Worm (Caenorhabditis elegans) whole organism, L4 larva: Measurements from ENCODE around the gene F41C6.4.

ENCODE experiments used
- Y5F2A.4 ChIP-seq: fragments of 200-800 bp; sonication (Bioruptor generic); optimal IDR thresholded peaks from 2 replicates; lab custom pipeline; 2018; ENCODE audit warnings: mild to moderate bottlenecking, missing genetic modification characterization, missing compliant biosample characterization
- ZK546.5 ChIP-seq, 2 experiments: sonication (generic microtip); optimal IDR thresholded peaks; 2 replicates each; lab custom pipeline; 2017; ENCODE audit warnings: missing biosample characterization in 2 of 2, missing genetic modification characterization in 2 of 2
- dmd-9 ChIP-seq: fragments of 200-800 bp; sonication (Bioruptor generic); IDR thresholded peaks from 2 replicates; pipeline ENCODE4 v1.3.6; 2022; ENCODE audit warnings: missing genetic modification reagents, missing genetic modification characterization, missing compliant biosample characterization
- nhr-77 ChIP-seq: fragments of 150-350 bp; optimal IDR thresholded peaks from 2 replicates; lab custom pipeline; 2014; ENCODE audit warnings: missing biosample characterization, missing genetic modification characterization
- zip-11 ChIP-seq: fragments of 200-800 bp; sonication (Bioruptor generic); IDR thresholded peaks from 2 replicates; pipeline ENCODE4 v1.3.6; 2022; ENCODE audit warnings: missing genetic modification characterization, missing compliant biosample characterization

DNA sequence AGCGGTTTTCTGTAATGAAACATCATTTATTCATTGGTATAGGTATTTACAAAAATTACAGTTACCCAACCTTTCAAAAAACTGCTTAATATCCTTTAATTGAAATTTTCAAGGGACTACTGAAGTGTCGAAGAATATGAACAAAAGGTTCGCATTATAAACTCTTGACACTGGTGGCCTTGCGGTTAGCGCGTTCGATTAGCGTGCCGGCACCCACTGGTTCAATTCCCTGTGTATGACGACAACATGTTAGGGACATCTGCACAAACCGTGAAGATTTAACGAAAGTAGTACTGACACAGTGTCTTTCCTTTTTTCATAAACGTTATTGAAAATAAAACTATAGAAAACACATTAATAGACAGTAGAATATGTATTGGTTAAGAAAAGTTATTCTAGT, 6.9 kb downstream of the F41C6.4 start:
- TF ChIP-seq dmd-9 (GFP tag; lab: Robert Waterston, UW) (peak; percentile 69; the same call in 1 of the 2 replicates), nhr-77 (tag; lab: Kevin White, UChicago) (no peak), ZK546.5 (tag; optimal IDR thresholded peaks at IDR 0.05; lab: Kevin White, UChicago) (no peak), Y5F2A.4 (GFP tag; lab: Kevin White, UChicago) (peak; percentile 77), zip-11 (GFP tag; lab: Robert Waterston, UW) (peak; percentile 77; the same call in 1 of the 2 replicates)
